Worm (Caenorhabditis elegans): ENCODE measurements around the gene oac-57.

The oac-57 gene

ce11 chrIV:12259161-12259870, 48.3 kb downstream of the oac-57 start, which contains the start of gene Y39C12A.9:
Gene Y39C12A.9 (minus strand): TSS chrIV:12259211.
- TF ChIP-seq F13C5.2 (tag; optimal IDR thresholded peaks at IDR 0.05) (no peak), ceh-36 (tag; optimal IDR thresholded peaks at IDR 0.05) (no peak), flt-1 (GFP tag; IDR thresholded peaks at IDR 0.05) (no peak), tra-4 (tag; optimal IDR thresholded peaks at IDR 0.05) (no peak), aly-1 (tag; optimal IDR thresholded peaks at IDR 0.05) (no peak), ceh-13 (GFP tag; optimal IDR thresholded peaks at IDR 0.05) (no peak), hmg-4 (GFP tag; optimal IDR thresholded peaks at IDR 0.05) (no peak), scrt-1 (GFP tag; IDR thresholded peaks at IDR 0.05) (no peak), hmbx-1 (tag; optimal IDR thresholded peaks at IDR 0.05) (no peak)

Measured in whole organism, early embryonic.